Worm (Caenorhabditis elegans): ENCODE measurements around the gene C08E8.3.
"Not testable (repeated sequence)": the region's sequence is repeated elsewhere in the genome, so short reads cannot be mapped to it uniquely, and the experiment has no call there.

The C08E8.3 gene

ce11 chrV:18350046-18350445 is at the start of gene C08E8.3:
Gene C08E8.3 (plus strand): TSS chrV:18350129.
- TF ChIP-seq nhr-25 (tag; optimal IDR thresholded peaks at IDR 0.05) (no peak), alr-1 (tag; optimal IDR thresholded peaks at IDR 0.05) (no peak), mbf-1 (tag; optimal IDR thresholded peaks at IDR 0.05) (no peak), unc-55 (GFP tag; optimal IDR thresholded peaks at IDR 0.05) (no peak), sem-4 (tag; optimal IDR thresholded peaks at IDR 0.05) (no peak), R02D3.7 (tag; optimal IDR thresholded peaks at IDR 0.05) (no peak), blmp-1 (tag; optimal IDR thresholded peaks at IDR 0.05; ENCODE audit: insufficient read depth) (no peak), nhr-21 (tag; optimal IDR thresholded peaks at IDR 0.05) (no peak), ztf-11 (tag; optimal IDR thresholded peaks at IDR 0.05) (no peak), elt-1 (tag; optimal IDR thresholded peaks at IDR 0.05) (no peak), nhr-129 (tag; optimal IDR thresholded peaks at IDR 0.05) (no peak), ZK546.5 (tag; optimal IDR thresholded peaks at IDR 0.05) (no peak), mdl-1 (tag; optimal IDR thresholded peaks at IDR 0.05) (no peak), sma-3 (GFP tag; optimal IDR thresholded peaks at IDR 0.05) (no peak), lin-13 (GFP tag; optimal IDR thresholded peaks at IDR 0.05) (no peak), C34F6.9 (tag; optimal IDR thresholded peaks at IDR 0.05) (no peak), ztf-4 (tag; optimal IDR thresholded peaks at IDR 0.05) (no peak)

DNA sequence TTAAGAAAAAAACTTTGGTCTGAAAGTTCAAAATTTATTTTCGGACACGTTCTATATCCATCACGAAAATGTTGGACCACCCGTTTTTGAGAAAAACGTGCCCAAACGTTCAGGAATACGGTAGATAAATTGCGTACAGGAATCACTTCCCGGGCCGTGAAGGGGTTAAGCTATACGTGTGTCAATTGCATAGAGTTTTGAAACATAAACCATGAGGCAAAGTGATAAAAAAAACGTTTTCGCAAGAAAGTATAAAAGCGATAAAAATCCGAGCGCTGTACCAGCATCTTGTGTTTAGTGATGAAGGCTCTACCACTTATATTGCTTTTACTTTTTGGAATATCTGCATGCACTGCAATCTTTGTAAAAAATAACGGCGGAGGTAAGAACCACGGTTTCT is 47.5 kb upstream of the C08E8.3 start, which contains the start of gene Y51A2A.6:
TSS of gene Y51A2A.6 (plus strand) at position 301 of the 400 bp plus-strand sequence.
- TF ChIP-seq ztf-4, dmd-4, gmeb-1 (tag; optimal IDR thresholded peaks at IDR 0.05): not testable (repeated sequence)

- no peak for TF ChIP-seq nhr-21 (tag; optimal IDR thresholded peaks at IDR 0.05)
- TF ChIP-seq blmp-1 (tag; optimal IDR thresholded peaks at IDR 0.05; ENCODE audit: insufficient read depth), result no peak
- no peak for TF ChIP-seq mbf-1 (tag; optimal IDR thresholded peaks at IDR 0.05)
- TF ChIP-seq nhr-23 (tag; optimal IDR thresholded peaks at IDR 0.05), result no peak
- no peak for TF ChIP-seq aly-2 (tag; optimal IDR thresholded peaks at IDR 0.05)
- TF ChIP-seq lsy-2 (tag; optimal IDR thresholded peaks at IDR 0.05), result no peak
- no peak for TF ChIP-seq unc-62 (GFP tag; optimal IDR thresholded peaks at IDR 0.05)
- no peak for TF ChIP-seq gmeb-1 (tag; optimal IDR thresholded peaks at IDR 0.05)
- no peak for TF ChIP-seq nhr-25 (tag; optimal IDR thresholded peaks at IDR 0.05)
- TF ChIP-seq unc-55 (GFP tag; optimal IDR thresholded peaks at IDR 0.05), result no peak
- no peak for TF ChIP-seq C34F6.9 (tag; optimal IDR thresholded peaks at IDR 0.05)
Observed at ce11 chrV:18318312-18318711, 31.6 kb upstream of the C08E8.3 start, which contains the start of gene fbxb-119. Gene fbxb-119 (plus strand): TSS chrV:18318612.

ce11 chrV:18323231-18323630 is 26.7 kb upstream of the C08E8.3 start, which contains the start of gene B0462.5:
Gene B0462.5 (minus strand): TSS chrV:18323331.
- TF ChIP-seq fos-1 (tag; optimal IDR thresholded peaks at IDR 0.05), result peak; percentile 35
- no peak for TF ChIP-seq alr-1 (tag; optimal IDR thresholded peaks at IDR 0.05)
- no peak for TF ChIP-seq skn-1 (tag; optimal IDR thresholded peaks at IDR 0.05)
- TF ChIP-seq ztf-11 (tag; optimal IDR thresholded peaks at IDR 0.05), result no peak

- TF ChIP-seq skn-1 (tag; optimal IDR thresholded peaks at IDR 0.05) (peak; percentile 11), snpc-4 (tag; optimal IDR thresholded peaks at IDR 0.05) (no peak), peb-1 (tag; optimal IDR thresholded peaks at IDR 0.05) (no peak), fos-1 (tag; optimal IDR thresholded peaks at IDR 0.05) (peak; percentile 70)
Observed at ce11 chrV:18324525-18324924, 25.4 kb upstream of the C08E8.3 start.

DNA sequence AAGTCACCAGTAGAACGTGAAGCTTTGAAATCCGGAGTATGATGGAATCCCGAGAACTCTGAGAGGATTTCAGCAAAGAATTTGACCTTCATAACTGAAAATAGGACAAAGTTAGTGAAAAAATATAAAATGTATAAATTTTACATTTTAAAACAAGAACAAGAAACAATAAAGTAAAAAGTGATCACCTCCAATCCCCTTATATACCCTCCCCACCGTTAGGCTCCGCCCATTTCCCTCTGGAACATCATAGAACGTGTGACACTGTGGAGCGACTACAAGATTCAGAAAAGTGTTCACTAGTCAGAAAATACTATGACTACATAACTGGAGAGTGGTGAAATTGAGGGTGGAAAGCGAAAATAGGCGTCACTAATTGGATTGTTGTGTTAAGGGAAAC is 18.8 kb upstream of the C08E8.3 start, which contains the start of gene B0462.4:
TSS of gene B0462.4 (minus strand) at position 101 of the 400 bp plus-strand sequence.
- TF ChIP-seq ama-1 (optimal IDR thresholded peaks at IDR 0.05) (no peak), R02D3.7 (tag; optimal IDR thresholded peaks at IDR 0.05) (no peak), nhr-21 (tag; optimal IDR thresholded peaks at IDR 0.05) (no peak), nhr-23 (tag; optimal IDR thresholded peaks at IDR 0.05) (no peak), ceh-16 (tag; optimal IDR thresholded peaks at IDR 0.05) (no peak), elt-1 (tag; optimal IDR thresholded peaks at IDR 0.05) (no peak), snpc-4 (tag; optimal IDR thresholded peaks at IDR 0.05) (no peak), peb-1 (tag; optimal IDR thresholded peaks at IDR 0.05) (no peak)

DNA sequence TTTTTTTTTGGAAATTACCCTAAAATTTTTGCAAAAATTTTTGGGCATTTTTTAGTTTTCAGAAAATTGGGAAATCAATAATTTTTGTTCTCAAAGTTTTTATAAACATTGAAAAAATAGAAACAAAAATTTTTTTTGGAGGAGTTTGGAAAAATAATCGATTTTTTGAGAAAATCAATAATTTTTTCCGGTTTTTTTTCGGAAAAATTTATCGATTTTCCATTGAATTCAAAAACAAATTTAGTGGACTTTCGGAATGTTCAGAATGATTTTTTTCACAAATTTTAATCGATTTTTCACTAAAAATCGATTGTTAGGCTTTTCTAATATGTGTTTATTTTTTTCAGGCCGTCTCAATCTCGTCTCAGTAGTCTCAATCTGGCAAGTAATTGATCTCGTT is 12.3 kb upstream of the C08E8.3 start:
- TF ChIP-seq lin-39 (tag; optimal IDR thresholded peaks at IDR 0.05) (no peak), C34F6.9 (tag; optimal IDR thresholded peaks at IDR 0.05) (no peak), nhr-129 (tag; optimal IDR thresholded peaks at IDR 0.05) (no peak), nhr-237 (tag; optimal IDR thresholded peaks at IDR 0.05) (no peak), nhr-11 (tag; optimal IDR thresholded peaks at IDR 0.05) (no peak), fos-1 (tag; optimal IDR thresholded peaks at IDR 0.05) (no peak), unc-55 (GFP tag; optimal IDR thresholded peaks at IDR 0.05) (no peak)

All from whole organism, L2 larva.